Worm (Caenorhabditis elegans) whole organism, L4 larva: ENCODE results near the gene F23H12.7.
A peak's percentile ranks its signal among the peaks of the same experiment; 100 is the strongest.

ENCODE experiments used
- F10B5.3 ChIP-seq: sonication (generic microtip); optimal IDR thresholded peaks from 2 replicates; lab custom pipeline; 2016; ENCODE audit warnings: mild to moderate bottlenecking, missing genetic modification characterization, missing compliant biosample characterization
- F49E8.2 ChIP-seq: sonication (generic microtip); optimal IDR thresholded peaks from 2 replicates; lab custom pipeline; 2016; ENCODE audit warnings: missing compliant biosample characterization, mild to moderate bottlenecking, missing genetic modification characterization, borderline replicate concordance
- R02D3.7 ChIP-seq: fragments of 150-350 bp; sonication (generic microtip); optimal IDR thresholded peaks from 3 replicates; lab custom pipeline; 2014; ENCODE audit warnings: missing biosample characterization, missing genetic modification characterization
- Y48G9A.11 ChIP-seq: fragments of 200-800 bp; sonication (Bioruptor generic); IDR thresholded peaks from 2 replicates; pipeline ENCODE4 v1.3.6; 2022; ENCODE audit warnings: missing genetic modification reagents, missing genetic modification characterization, missing compliant biosample characterization
- ama-1 ChIP-seq: fragments of 150-350 bp; optimal IDR thresholded peaks from 2 replicates; lab custom pipeline; 2014; ENCODE audit warnings: inconsistent platforms, mixed read lengths
- attf-4 ChIP-seq: sonication (generic microtip); optimal IDR thresholded peaks from 3 replicates; lab custom pipeline; 2017; ENCODE audit warnings: missing biosample characterization, missing genetic modification characterization
- ceh-20 ChIP-seq: fragments of 200-800 bp; sonication (Bioruptor generic); IDR thresholded peaks from 2 replicates; pipeline ENCODE4 v1.3.6; 2022; ENCODE audit warnings: missing genetic modification reagents, missing genetic modification characterization, missing compliant biosample characterization
- ceh-32 ChIP-seq: sonication (generic microtip); optimal IDR thresholded peaks from 2 replicates; lab custom pipeline; 2016; ENCODE audit warnings: mild to moderate bottlenecking, missing genetic modification characterization, missing compliant biosample characterization; ENCODE audit not compliant: poor library complexity
- ceh-44 ChIP-seq: fragments of 200-800 bp; sonication (Bioruptor generic); IDR thresholded peaks from 2 replicates; pipeline ENCODE4 v1.3.6; 2022; ENCODE audit warnings: missing genetic modification reagents, missing genetic modification characterization, missing compliant biosample characterization
- cey-2 ChIP-seq: sonication (generic microtip); optimal IDR thresholded peaks from 3 replicates; lab custom pipeline; 2017; ENCODE audit warnings: missing genetic modification characterization, mild to moderate bottlenecking, missing compliant biosample characterization, antibody characterized with exemption, borderline replicate concordance; ENCODE audit not compliant: insufficient read depth
- daf-8 ChIP-seq: fragments of 200-800 bp; sonication (Bioruptor generic); IDR thresholded peaks from 2 replicates; pipeline ENCODE4 v1.3.6; 2022; ENCODE audit warnings: missing genetic modification characterization, missing compliant biosample characterization
- dmd-6 ChIP-seq: fragments of 200-800 bp; sonication (Bioruptor generic); IDR thresholded peaks from 2 replicates; pipeline ENCODE4 v1.3.6; 2022; ENCODE audit warnings: missing genetic modification reagents, missing genetic modification characterization, missing compliant biosample characterization
- dmd-9 ChIP-seq: fragments of 200-800 bp; sonication (Bioruptor generic); IDR thresholded peaks from 2 replicates; pipeline ENCODE4 v1.3.6; 2022; ENCODE audit warnings: missing genetic modification reagents, missing genetic modification characterization, missing compliant biosample characterization
- fos-1 ChIP-seq: fragments of 150-350 bp; optimal IDR thresholded peaks from 2 replicates; lab custom pipeline; 2014; ENCODE audit warnings: missing biosample characterization, missing genetic modification characterization
- hif-1 ChIP-seq, 2 experiments: sonication (generic microtip); optimal IDR thresholded peaks; 2 replicates each; lab custom pipeline; 2016 to 2017; ENCODE audit warnings: missing compliant biosample characterization in 2 of 2, missing genetic modification characterization in 2 of 2, missing genetic modification reagents in 2 of 2, missing genotype in 2 of 2, mild to moderate bottlenecking in 1 of 2
- hlh-11 ChIP-seq: fragments of 200-800 bp; sonication (Bioruptor generic); optimal IDR thresholded peaks from 2 replicates; lab custom pipeline; 2018; ENCODE audit warnings: mild to moderate bottlenecking, missing genetic modification characterization, missing compliant biosample characterization
- hmg-1.1 ChIP-seq: fragments of 200-800 bp; sonication (Bioruptor generic); IDR thresholded peaks from 2 replicates; pipeline ENCODE4 v1.3.6; 2022; ENCODE audit warnings: missing genetic modification reagents, missing genetic modification characterization, missing compliant biosample characterization
- lin-1 ChIP-seq: fragments of 200-800 bp; sonication (Bioruptor generic); IDR thresholded peaks from 2 replicates; pipeline ENCODE4 v1.3.6; 2022; ENCODE audit warnings: missing genetic modification reagents, missing genetic modification characterization, missing compliant biosample characterization
- mep-1 ChIP-seq: fragments of 150-350 bp; sonication (generic microtip); optimal IDR thresholded peaks from 3 replicates; lab custom pipeline; 2014; ENCODE audit warnings: missing biosample characterization, missing genetic modification characterization
- nhr-10 ChIP-seq: fragments of 150-350 bp; optimal IDR thresholded peaks from 2 replicates; lab custom pipeline; 2014; ENCODE audit warnings: missing biosample characterization, missing genetic modification characterization
- nhr-11 ChIP-seq: fragments of 150-350 bp; optimal IDR thresholded peaks from 2 replicates; lab custom pipeline; 2014; ENCODE audit warnings: missing biosample characterization, missing genetic modification characterization
- nhr-41 ChIP-seq: fragments of 200-800 bp; sonication (Bioruptor generic); IDR thresholded peaks from 2 replicates; pipeline ENCODE4 v1.3.6; 2022; ENCODE audit warnings: missing genetic modification reagents, missing genetic modification characterization, missing compliant biosample characterization
- nhr-76 ChIP-seq: fragments of 150-350 bp; optimal IDR thresholded peaks from 2 replicates; lab custom pipeline; 2014; ENCODE audit warnings: missing biosample characterization, missing genetic modification characterization
- pha-4 ChIP-seq, 2 experiments: fragments of 150-350 bp in 1 of 2; fragments of 200-800 bp in 1 of 2; sonication (Bioruptor generic) in 1 of 2; IDR thresholded peaks in 1 of 2; optimal IDR thresholded peaks in 1 of 2; 2 replicates each; pipeline versions ENCODE4 v1.3.6 to Lab custom; 2014 to 2022; ENCODE audit warnings: missing genetic modification characterization in 2 of 2, missing genetic modification reagents in 2 of 2, missing biosample characterization in 1 of 2, missing compliant biosample characterization in 1 of 2
- php-3 ChIP-seq: fragments of 200-800 bp; sonication (Bioruptor generic); IDR thresholded peaks from 2 replicates; pipeline ENCODE4 v1.3.6; 2022; ENCODE audit warnings: missing genetic modification reagents, missing genetic modification characterization, missing compliant biosample characterization
- pqm-1 ChIP-seq: sonication (generic microtip); optimal IDR thresholded peaks from 2 replicates; lab custom pipeline; 2017; ENCODE audit warnings: missing biosample characterization, missing genetic modification characterization
- rbr-2 ChIP-seq: sonication (generic microtip); optimal IDR thresholded peaks from 2 replicates; lab custom pipeline; 2016; ENCODE audit warnings: missing genotype, missing genetic modification characterization, missing compliant biosample characterization
- snpc-1.2 ChIP-seq: fragments of 200-800 bp; sonication (Bioruptor generic); IDR thresholded peaks from 2 replicates; pipeline ENCODE4 v1.3.6; 2022; ENCODE audit warnings: missing genetic modification reagents, missing genetic modification characterization, missing compliant biosample characterization
- spr-1 ChIP-seq: sonication (generic microtip); optimal IDR thresholded peaks from 2 replicates; lab custom pipeline; 2016; ENCODE audit warnings: mild to moderate bottlenecking, missing genetic modification characterization, missing compliant biosample characterization
- unc-130 ChIP-seq: sonication (generic microtip); optimal IDR thresholded peaks from 2 replicates; lab custom pipeline; 2016; ENCODE audit warnings: missing genetic modification reagents, missing genetic modification characterization, missing compliant biosample characterization
- unc-62 ChIP-seq, 3 experiments: fragments of 150-350 bp in 1 of 3; sonication (generic microtip); optimal IDR thresholded peaks in 2 of 3; peaks in 1 of 3; 1 replicate in 1 of 3; 2 replicates in 2 of 3; lab custom pipeline; 2014 to 2017; ENCODE audit warnings: missing biosample characterization in 3 of 3, missing genetic modification characterization in 3 of 3, missing genetic modification reagents in 3 of 3, missing genotype in 1 of 3
- zag-1 ChIP-seq: fragments of 150-350 bp; optimal IDR thresholded peaks from 2 replicates; lab custom pipeline; 2014; ENCODE audit warnings: missing biosample characterization, missing genetic modification characterization
- ztf-11 ChIP-seq: fragments of 150-350 bp; optimal IDR thresholded peaks from 2 replicates; lab custom pipeline; 2014; ENCODE audit warnings: missing biosample characterization, missing genetic modification characterization
- ztf-7 ChIP-seq: fragments of 150-350 bp; optimal IDR thresholded peaks from 2 replicates; lab custom pipeline; 2014; ENCODE audit warnings: missing biosample characterization, missing genetic modification characterization

F23H12.7 gene

DNA sequence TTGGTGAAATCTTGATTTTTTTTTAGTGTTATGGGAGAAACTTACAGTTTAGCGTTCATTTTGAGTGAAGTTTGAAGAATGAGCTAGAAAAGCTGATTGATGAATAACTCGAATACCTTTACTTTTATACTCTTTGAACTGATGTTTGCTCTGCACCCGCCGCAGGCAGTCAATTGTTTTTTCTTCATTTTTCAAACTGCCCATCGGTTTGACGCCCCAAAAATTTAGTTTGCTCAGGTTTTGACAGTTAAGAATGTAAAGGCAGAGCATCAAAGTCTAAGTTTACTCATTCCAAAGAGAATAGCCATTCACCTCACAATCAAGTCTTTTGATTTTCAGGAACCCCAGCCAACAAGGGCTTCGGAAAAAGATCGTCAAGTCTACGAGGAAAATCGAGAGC lies 9.8 kb upstream of the F23H12.7 start, which contains the start of gene fipr-1:
Gene fipr-1 (minus strand): TSS at position 101 of the 400 bp plus-strand sequence.
- TF ChIP-seq ama-1 (lab: Kevin White, UChicago) (no peak), rbr-2 (no peak), ztf-11 (tag; lab: Kevin White, UChicago) (no peak), nhr-76 (tag; lab: Kevin White, UChicago) (no peak), hif-1 (tag; optimal IDR thresholded peaks at IDR 0.05; lab: Kevin White, UChicago) (no peak), spr-1 (tag; lab: Kevin White, UChicago) (no peak), unc-62 (GFP tag; optimal IDR thresholded peaks at IDR 0.05 in 1 of 2; lab: Kevin White, UChicago) (no peak), unc-62 (tag; optimal IDR thresholded peaks at IDR 0.05; lab: Kevin White, UChicago) (no peak), F10B5.3 (tag; lab: Kevin White, UChicago) (no peak), ceh-20 (GFP tag; lab: Robert Waterston, UW) (no peak), ceh-44 (GFP tag; lab: Robert Waterston, UW) (no peak)

DNA sequence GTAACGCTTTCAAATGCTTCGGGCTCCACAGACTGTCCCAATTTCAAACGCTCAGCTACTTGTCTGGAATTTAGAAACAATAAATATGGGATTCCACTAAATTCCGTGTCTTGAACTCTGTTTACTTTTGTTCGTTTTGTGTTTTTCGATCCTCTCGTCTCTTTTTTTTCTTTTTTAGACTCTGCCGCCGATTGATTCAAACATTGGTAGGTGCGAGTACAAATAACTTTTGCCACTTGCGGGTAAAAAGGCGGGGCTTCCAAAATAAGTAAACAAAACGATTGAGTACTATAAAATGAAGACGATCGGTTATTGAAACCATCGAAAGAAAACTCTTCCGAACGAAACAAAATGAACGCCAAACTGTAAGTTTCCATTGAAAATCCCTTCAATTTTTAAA lies 6.4 kb upstream of the F23H12.7 start, which contains the start of gene fipr-2:
Gene fipr-2 (plus strand): TSS at position 245 of the 400 bp plus-strand sequence.
- no peak for TF ChIP-seq fos-1 (tag; lab: Kevin White, UChicago)
- TF ChIP-seq nhr-10 (tag; lab: Kevin White, UChicago), result no peak
- no peak for TF ChIP-seq pha-4 (GFP tag; IDR thresholded peaks at IDR 0.05; lab: Robert Waterston, UW)
- TF ChIP-seq pha-4 (tag; optimal IDR thresholded peaks at IDR 0.05; lab: Kevin White, UChicago), result no peak
- TF ChIP-seq hlh-11, result no peak
- no peak for TF ChIP-seq zag-1 (tag; lab: Kevin White, UChicago)
- TF ChIP-seq lin-1 (GFP tag; lab: Robert Waterston, UW), result no peak
- TF ChIP-seq ceh-32 (tag; lab: Kevin White, UChicago), result no peak
- TF ChIP-seq cey-2 (tag; lab: Kevin White, UChicago), result no peak
- TF ChIP-seq hmg-1.1 (GFP tag; lab: Robert Waterston, UW), result no peak
- no peak for TF ChIP-seq dmd-9
- TF ChIP-seq php-3 (GFP tag; lab: Robert Waterston, UW), result no peak
- no peak for TF ChIP-seq F49E8.2
- TF ChIP-seq R02D3.7 (tag; lab: Kevin White, UChicago), result no peak
- no peak for TF ChIP-seq mep-1 (tag; lab: Kevin White, UChicago)
- no peak for TF ChIP-seq nhr-11 (tag; lab: Kevin White, UChicago)

DNA sequence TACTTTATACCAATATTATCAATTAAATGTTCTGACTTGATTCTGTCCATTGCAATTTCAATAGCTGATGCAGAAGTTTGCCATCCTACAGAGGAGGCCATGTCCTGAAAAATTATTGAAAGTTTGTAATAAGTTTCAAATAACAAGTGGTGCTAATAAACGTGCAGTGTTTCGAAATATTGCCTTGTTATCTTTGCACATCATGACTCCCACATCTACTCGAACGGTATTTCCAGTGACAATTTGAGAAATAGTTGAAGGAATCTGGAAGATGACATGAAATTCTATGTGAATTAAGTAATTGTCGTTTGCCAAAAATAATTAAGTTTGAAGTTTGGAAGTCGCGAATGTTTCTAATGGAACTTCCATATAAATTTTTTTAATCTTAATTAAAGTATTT lies 2.0 kb upstream of the F23H12.7 start, which contains the start of gene gcy-13:
Gene gcy-13 (minus strand): TSS at position 101 of the 400 bp plus-strand sequence.
- TF ChIP-seq hif-1 (tag; optimal IDR thresholded peaks at IDR 0.05; lab: Kevin White, UChicago) (no peak), attf-4 (tag; lab: Kevin White, UChicago) (no peak), nhr-41 (GFP tag; lab: Robert Waterston, UW) (no peak), pqm-1 (tag; lab: Kevin White, UChicago) (no peak), ztf-7 (tag; lab: Kevin White, UChicago) (no peak), daf-8 (GFP tag; lab: Robert Waterston, UW) (no peak), ceh-20 (GFP tag; lab: Robert Waterston, UW) (no peak), unc-130 (GFP tag; lab: Kevin White, UChicago) (no peak), dmd-6 (no peak), ztf-11 (tag; lab: Kevin White, UChicago) (no peak), snpc-1.2 (GFP tag; lab: Robert Waterston, UW) (no peak)

DNA sequence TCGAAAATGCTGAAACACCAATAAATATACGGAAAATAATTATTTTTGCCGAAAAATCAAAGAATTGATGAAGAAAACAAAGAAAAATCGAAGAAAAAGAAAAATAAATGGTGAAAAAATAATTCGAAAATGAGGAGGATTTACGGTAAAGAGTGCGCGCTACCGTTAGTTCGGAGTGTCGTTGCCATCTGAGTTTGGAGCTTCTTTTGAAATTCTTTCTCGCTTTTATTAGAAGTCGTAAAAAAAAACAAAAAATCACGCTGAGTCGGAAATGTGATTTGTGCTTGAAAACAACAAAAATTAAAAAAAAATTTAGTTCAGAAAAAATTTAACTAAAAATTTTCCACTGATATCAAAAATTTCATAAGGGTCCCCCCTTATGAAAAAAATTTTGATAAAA lies 2.8 kb downstream of the F23H12.7 start, which contains the start of gene F23H12.10:
Gene F23H12.10 (minus strand): TSS at position 12 of the 400 bp plus-strand sequence.
- peak; percentile 51; the same call in 1 of the 2 replicates for TF ChIP-seq Y48G9A.11 (GFP tag; lab: Robert Waterston, UW)
